Worm (Caenorhabditis elegans): ENCODE measurements around the gene C05B5.17.

The C05B5.17 gene

ce11 chrIII:9963447-9963846 is 35.7 kb downstream of the C05B5.17 start:
- TF ChIP-seq nhr-25 (tag; optimal IDR thresholded peaks at IDR 0.05) (no peak), nhr-23 (tag; optimal IDR thresholded peaks at IDR 0.05) (no peak), mdl-1 (tag; optimal IDR thresholded peaks at IDR 0.05) (no peak), unc-55 (GFP tag; optimal IDR thresholded peaks at IDR 0.05) (no peak), ama-1 (optimal IDR thresholded peaks at IDR 0.05) (no peak), lin-13 (GFP tag; optimal IDR thresholded peaks at IDR 0.05) (no peak), sma-3 (GFP tag; optimal IDR thresholded peaks at IDR 0.05) (no peak), ztf-11 (tag; optimal IDR thresholded peaks at IDR 0.05) (no peak), nhr-6 (tag; optimal IDR thresholded peaks at IDR 0.05) (no peak)

ce11 chrIII:9956665-9957401 is 42.3 kb downstream of the C05B5.17 start, which contains the start of gene alx-1:
alx-1 (plus strand) TSS chrIII:9957351.
- TF ChIP-seq crh-2 (tag; optimal IDR thresholded peaks at IDR 0.05), result peak; percentile 3
- peak; percentile 8 for TF ChIP-seq nhr-129 (tag; optimal IDR thresholded peaks at IDR 0.05)
- peak; percentile 1 for TF ChIP-seq sma-3 (GFP tag; optimal IDR thresholded peaks at IDR 0.05)
- peak; percentile 99 for TF ChIP-seq fos-1 (tag; optimal IDR thresholded peaks at IDR 0.05)
- TF ChIP-seq ztf-4 (tag; optimal IDR thresholded peaks at IDR 0.05), result no peak
- no peak for TF ChIP-seq egl-27 (tag; optimal IDR thresholded peaks at IDR 0.05)

ce11 chrIII:9956123-9956522 is 43.0 kb downstream of the C05B5.17 start, which contains the start of gene mog-1:
mog-1 (minus strand) TSS chrIII:9956215.
- no peak for TF ChIP-seq crh-2 (tag; optimal IDR thresholded peaks at IDR 0.05)
- no peak for TF ChIP-seq R02D3.7 (tag; optimal IDR thresholded peaks at IDR 0.05)
- TF ChIP-seq gmeb-1 (tag; optimal IDR thresholded peaks at IDR 0.05), result no peak
- peak; percentile 5 for TF ChIP-seq fos-1 (tag; optimal IDR thresholded peaks at IDR 0.05)
- TF ChIP-seq lin-11 (tag; optimal IDR thresholded peaks at IDR 0.05), result no peak
- TF ChIP-seq nhr-11 (tag; optimal IDR thresholded peaks at IDR 0.05), result no peak
- no peak for TF ChIP-seq nhr-237 (tag; optimal IDR thresholded peaks at IDR 0.05)
- TF ChIP-seq unc-55 (GFP tag; optimal IDR thresholded peaks at IDR 0.05), result peak; percentile 60
- peak; percentile 66 for TF ChIP-seq C34F6.9 (tag; optimal IDR thresholded peaks at IDR 0.05)
- no peak for TF ChIP-seq nhr-25 (tag; optimal IDR thresholded peaks at IDR 0.05)
- TF ChIP-seq nhr-12 (tag; optimal IDR thresholded peaks at IDR 0.05), result no peak
- no peak for TF ChIP-seq egl-27 (tag; optimal IDR thresholded peaks at IDR 0.05)
- TF ChIP-seq lin-39 (tag; optimal IDR thresholded peaks at IDR 0.05), result no peak
- no peak for TF ChIP-seq ZK546.5 (tag; optimal IDR thresholded peaks at IDR 0.05)
- TF ChIP-seq ceh-16 (tag; optimal IDR thresholded peaks at IDR 0.05), result no peak
- no peak for TF ChIP-seq mab-5 (tag; optimal IDR thresholded peaks at IDR 0.05)
- TF ChIP-seq Y55F3AM.14 (GFP tag; optimal IDR thresholded peaks at IDR 0.05), result no peak
- TF ChIP-seq nhr-6 (tag; optimal IDR thresholded peaks at IDR 0.05), result no peak
- no peak for TF ChIP-seq skn-1 (tag; optimal IDR thresholded peaks at IDR 0.05)
- no peak for TF ChIP-seq nhr-129 (tag; optimal IDR thresholded peaks at IDR 0.05)
- no peak for TF ChIP-seq elt-3 (tag; optimal IDR thresholded peaks at IDR 0.05)
- TF ChIP-seq unc-39 (tag; optimal IDR thresholded peaks at IDR 0.05), result no peak
- no peak for TF ChIP-seq snpc-4 (tag; optimal IDR thresholded peaks at IDR 0.05)
- TF ChIP-seq F13H6.1 (tag; optimal IDR thresholded peaks at IDR 0.05), result no peak
- no peak for TF ChIP-seq dmd-4 (tag; optimal IDR thresholded peaks at IDR 0.05)
- TF ChIP-seq lsy-2 (tag; optimal IDR thresholded peaks at IDR 0.05), result peak in 1 of 2 experiments; percentile 34
- TF ChIP-seq lin-13 (GFP tag; optimal IDR thresholded peaks at IDR 0.05), result no peak
- no peak for TF ChIP-seq ztf-1 (GFP tag; conservative IDR thresholded peaks at IDR 0.05)
- no peak for TF ChIP-seq mbf-1 (tag; optimal IDR thresholded peaks at IDR 0.05)
- TF ChIP-seq sma-9 (GFP tag; optimal IDR thresholded peaks at IDR 0.05), result no peak
- TF ChIP-seq sma-9 (tag; optimal IDR thresholded peaks at IDR 0.05), result no peak
- TF ChIP-seq blmp-1 (tag; optimal IDR thresholded peaks at IDR 0.05; ENCODE audit: insufficient read depth), result no peak
- TF ChIP-seq nhr-10 (tag; optimal IDR thresholded peaks at IDR 0.05), result no peak
- no peak for TF ChIP-seq unc-62 (GFP tag; optimal IDR thresholded peaks at IDR 0.05)
